Worm (Caenorhabditis elegans): Measurements from ENCODE around the gene W10D9.1.

W10D9.1 gene

DNA sequence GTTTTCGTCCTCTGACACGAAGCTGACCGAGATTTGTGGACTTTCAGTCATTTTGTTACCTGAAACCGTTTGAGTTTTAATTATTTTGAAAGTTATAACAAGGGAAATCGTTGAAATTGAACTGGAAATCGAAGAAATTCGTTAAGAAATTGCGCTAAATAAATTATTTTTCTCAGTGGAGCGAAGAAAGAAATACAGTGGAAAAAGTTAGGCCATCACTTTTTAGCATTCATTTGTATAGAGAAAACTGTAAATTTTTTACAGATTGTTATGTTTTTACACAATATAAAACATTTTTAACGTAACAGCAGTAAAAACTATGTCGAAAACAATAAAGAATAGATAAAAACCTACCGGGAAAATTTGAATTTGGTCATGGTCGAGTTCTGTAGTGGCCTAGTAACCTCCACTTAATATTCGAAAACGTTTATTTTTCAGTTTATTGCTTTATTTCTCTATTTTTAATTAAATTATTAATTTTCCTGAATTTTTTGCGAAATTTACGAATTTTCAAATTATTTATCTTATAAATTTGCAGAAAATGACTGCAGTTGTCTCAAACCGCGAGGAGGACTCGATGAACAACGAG is 29.7 kb downstream of the W10D9.1 start, which contains the start of the genes gldi-1 and prp-21 (continued):
- peak; percentile 22 for TF ChIP-seq swsn-7 (tag; optimal IDR thresholded peaks at IDR 0.05)
- TF ChIP-seq fkh-8 (tag; optimal IDR thresholded peaks at IDR 0.05), result peak; percentile 45
- no peak for TF ChIP-seq ceh-88 (GFP tag; IDR thresholded peaks at IDR 0.05)
- TF ChIP-seq nhr-84 (tag; optimal IDR thresholded peaks at IDR 0.05), result no peak
- peak; percentile 39 for TF ChIP-seq snu-23 (GFP tag; optimal IDR thresholded peaks at IDR 0.05)

- TF ChIP-seq alr-1 (tag; optimal IDR thresholded peaks at IDR 0.05; ENCODE audit: borderline replicate concordance), result no peak
- no peak for TF ChIP-seq ceh-82 (tag; optimal IDR thresholded peaks at IDR 0.05)
- no peak for TF ChIP-seq fkh-8 (tag; optimal IDR thresholded peaks at IDR 0.05)
- TF ChIP-seq nhr-20 (tag; optimal IDR thresholded peaks at IDR 0.05), result no peak
- no peak for TF ChIP-seq ets-5 (GFP tag; IDR thresholded peaks at IDR 0.05)
- no peak for TF ChIP-seq mef-2 (tag; optimal IDR thresholded peaks at IDR 0.05)
- no peak for TF ChIP-seq nhr-47 (tag; optimal IDR thresholded peaks at IDR 0.05)
- no peak for TF ChIP-seq hpl-2 (GFP tag; optimal IDR thresholded peaks at IDR 0.05)
- TF ChIP-seq hlh-4 (tag; optimal IDR thresholded peaks at IDR 0.05), result no peak
- no peak for TF ChIP-seq elt-2 (tag; optimal IDR thresholded peaks at IDR 0.05)
- no peak for TF ChIP-seq xbp-1 (tag; optimal IDR thresholded peaks at IDR 0.05)
- no peak for TF ChIP-seq egl-27 (tag; optimal IDR thresholded peaks at IDR 0.05)
Measured at ce11 chrII:495124-495523, 40.4 kb downstream of the W10D9.1 start, which contains the start of gene sms-5. TSS of gene sms-5 (plus strand) at chrII:495424.

ce11 chrII:502638-503037 is 47.9 kb downstream of the W10D9.1 start:
- TF ChIP-seq isw-1 (GFP tag; IDR thresholded peaks at IDR 0.05) (no peak), ceh-88 (GFP tag; IDR thresholded peaks at IDR 0.05) (no peak), unc-86 (tag; optimal IDR thresholded peaks at IDR 0.05) (no peak), ceh-90 (tag; optimal IDR thresholded peaks at IDR 0.05) (no peak), mab-9 (GFP tag; IDR thresholded peaks at IDR 0.05) (no peak), lin-39 (tag; optimal IDR thresholded peaks at IDR 0.05) (no peak), efl-3 (GFP tag; optimal IDR thresholded peaks at IDR 0.05) (no peak), ztf-4 (tag; optimal IDR thresholded peaks at IDR 0.05) (no peak), grh-1 (GFP tag; IDR thresholded peaks at IDR 0.05) (no peak), blmp-1 (tag; optimal IDR thresholded peaks at IDR 0.05) (no peak), mdl-1 (tag; optimal IDR thresholded peaks at IDR 0.05) (no peak), skn-1 (tag; optimal IDR thresholded peaks at IDR 0.05) (no peak), nhr-19 (GFP tag; conservative IDR thresholded peaks at IDR 0.05) (no peak), lin-13 (GFP tag; optimal IDR thresholded peaks at IDR 0.05) (no peak), nhr-28 (tag; optimal IDR thresholded peaks at IDR 0.05) (no peak), pqm-1 (tag; optimal IDR thresholded peaks at IDR 0.05) (no peak), F16B12.6 (tag; optimal IDR thresholded peaks at IDR 0.05) (no peak), lsy-2 (tag; optimal IDR thresholded peaks at IDR 0.05) (no peak), ces-1 (GFP tag; optimal IDR thresholded peaks at IDR 0.05) (no peak), zip-4 (GFP tag; optimal IDR thresholded peaks at IDR 0.05) (no peak)
